Fruit fly (Drosophila melanogaster) whole organism, wandering third instar larva: ENCODE data around the gene CG33258.

ENCODE experiments used
- Abd-B ChIP-seq: fragments of >200 bp; optimal IDR thresholded peaks from 2 replicates; lab custom pipeline; 2017; ENCODE audit warnings: missing biosample characterization, missing genetic modification characterization
- CG32264 ChIP-seq: fragments of 200-800 bp; sonication (Bioruptor generic); optimal IDR thresholded peaks from 2 replicates; lab custom pipeline; 2016; ENCODE audit warnings: missing biosample characterization, missing genetic modification characterization
- CG9705 ChIP-seq: fragments of 200-800 bp; sonication (Bioruptor generic); optimal IDR thresholded peaks from 2 replicates; lab custom pipeline; 2018; ENCODE audit warnings: missing biosample characterization, mild to moderate bottlenecking, missing genetic modification characterization
- CrebA ChIP-seq: fragments of 200-800 bp; sonication (Bioruptor generic); optimal IDR thresholded peaks from 2 replicates; lab custom pipeline; 2016; ENCODE audit warnings: missing biosample characterization, mild to moderate bottlenecking, missing genetic modification characterization, borderline replicate concordance
- Dfd ChIP-seq: fragments of >200 bp; optimal IDR thresholded peaks from 2 replicates; lab custom pipeline; 2017; ENCODE audit warnings: missing biosample characterization, missing genetic modification characterization
- Dif ChIP-seq: fragments of 200-275, 200-300 bp; sonication (Bioruptor generic); optimal IDR thresholded peaks from 2 replicates; lab custom pipeline; 2018; ENCODE audit warnings: missing biosample characterization, missing genetic modification characterization; ENCODE audit not compliant: partially characterized antibody
- GATAd ChIP-seq: sonication (Bioruptor generic); optimal IDR thresholded peaks from 2 replicates; lab custom pipeline; 2016; ENCODE audit warnings: missing biosample characterization, missing genetic modification characterization
- HLH106 ChIP-seq: fragments of 200-800 bp; optimal IDR thresholded peaks from 3 replicates; lab custom pipeline; 2019; ENCODE audit warnings: missing biosample characterization, mild to moderate bottlenecking, missing genetic modification characterization, moderate library complexity
- Hnf4 ChIP-seq: fragments of 200-800 bp; sonication (Bioruptor generic); optimal IDR thresholded peaks from 2 replicates; lab custom pipeline; 2016; ENCODE audit warnings: missing biosample characterization, mild to moderate bottlenecking, missing genetic modification characterization
- Hr78 ChIP-seq: fragments of >200 bp; optimal IDR thresholded peaks from 2 replicates; lab custom pipeline; 2017; ENCODE audit warnings: missing biosample characterization, missing genetic modification characterization
- Hr83 ChIP-seq: fragments of 200-300 bp; sonication (Bioruptor generic); optimal IDR thresholded peaks from 2 replicates; lab custom pipeline; 2016; ENCODE audit warnings: missing biosample characterization, mild to moderate bottlenecking, missing genetic modification characterization, moderate library complexity; ENCODE audit not compliant: poor library complexity, severe bottlenecking
- Jra ChIP-seq: sonication (Bioruptor generic); optimal IDR thresholded peaks from 2 replicates; lab custom pipeline; 2016; ENCODE audit warnings: missing biosample characterization, missing genetic modification characterization
- Mio ChIP-seq: sonication (Bioruptor generic); optimal IDR thresholded peaks from 2 replicates; lab custom pipeline; 2016; ENCODE audit warnings: missing biosample characterization, missing genetic modification characterization
- Myc ChIP-seq: fragments of >200 bp; optimal IDR thresholded peaks from 2 replicates; lab custom pipeline; 2017
- N ChIP-seq: fragments of >200 bp; optimal IDR thresholded peaks from 2 replicates; lab custom pipeline; 2018; ENCODE audit warnings: missing biosample characterization, missing external identifiers, missing genetic modification characterization
- OdsH ChIP-seq: fragments of 200-800 bp; sonication (Bioruptor generic); optimal IDR thresholded peaks from 2 replicates; lab custom pipeline; 2016; ENCODE audit warnings: missing biosample characterization, mild to moderate bottlenecking, missing genetic modification characterization
- Rel ChIP-seq, 2 experiments: fragments of 200-800 bp; sonication (Bioruptor generic) in 1 of 2; optimal IDR thresholded peaks; 2 replicates in 1 of 2; 3 replicates in 1 of 2; lab custom pipeline; 2016 to 2019; ENCODE audit warnings: mild to moderate bottlenecking in 2 of 2, missing biosample characterization in 2 of 2, missing genetic modification characterization in 2 of 2, moderate library complexity in 1 of 2
- Sp1 ChIP-seq: fragments of 200-800 bp; sonication (Bioruptor generic); optimal IDR thresholded peaks from 3 replicates; lab custom pipeline; 2019; ENCODE audit warnings: missing biosample characterization, mild to moderate bottlenecking, missing genetic modification characterization, moderate library complexity
- Vsx2 ChIP-seq: fragments of 200-300, 225-300 bp; sonication (Bioruptor generic); optimal IDR thresholded peaks from 2 replicates; lab custom pipeline; 2018; ENCODE audit warnings: missing biosample characterization, missing genetic modification characterization; ENCODE audit not compliant: partially characterized antibody
- br ChIP-seq: fragments of 200-800 bp; sonication (Bioruptor generic); optimal IDR thresholded peaks from 2 replicates; lab custom pipeline; 2016; ENCODE audit warnings: missing biosample characterization, missing genetic modification characterization
- brk ChIP-seq: fragments of 200-800 bp; sonication (Bioruptor generic); optimal IDR thresholded peaks from 2 replicates; lab custom pipeline; 2016; ENCODE audit warnings: missing biosample characterization, mild to moderate bottlenecking, missing genetic modification characterization
- dl ChIP-seq, 2 experiments: fragments of 175-275, 200-275 bp in 1 of 2; fragments of 200-275 bp in 1 of 2; sonication (Bioruptor generic); optimal IDR thresholded peaks; lab custom pipeline; 2018; ENCODE audit warnings: mild to moderate bottlenecking in 2 of 2, missing biosample characterization in 2 of 2, missing genetic modification characterization in 2 of 2, moderate library complexity in 2 of 2; ENCODE audit not compliant: partially characterized antibody in 2 of 2, insufficient read depth in 1 of 2
- dmrt93B ChIP-seq: fragments of 200-800 bp; sonication (Bioruptor generic); optimal IDR thresholded peaks from 2 replicates; lab custom pipeline; 2018; ENCODE audit warnings: missing biosample characterization, mild to moderate bottlenecking, missing genetic modification characterization
- dsf ChIP-seq: sonication (Bioruptor generic); optimal IDR thresholded peaks from 2 replicates; lab custom pipeline; 2016; ENCODE audit warnings: missing biosample characterization, missing genetic modification characterization, borderline replicate concordance
- ey ChIP-seq: fragments of 200-800 bp; sonication (Bioruptor generic); optimal IDR thresholded peaks from 2 replicates; lab custom pipeline; 2016; ENCODE audit warnings: missing biosample characterization, missing genetic modification characterization
- foxo ChIP-seq, 2 experiments: fragments of 200-800 bp; sonication (Bioruptor generic); optimal IDR thresholded peaks; 2 replicates in 1 of 2; 3 replicates in 1 of 2; lab custom pipeline; 2016 to 2017; ENCODE audit warnings: missing biosample characterization in 2 of 2, missing genetic modification characterization in 2 of 2
- fru ChIP-seq: fragments of 200-800 bp; sonication (Bioruptor generic); optimal IDR thresholded peaks from 3 replicates; lab custom pipeline; 2016; ENCODE audit warnings: missing biosample characterization, mild to moderate bottlenecking, missing genetic modification characterization
- h ChIP-seq: fragments of 200-800 bp; sonication (Bioruptor generic); optimal IDR thresholded peaks from 3 replicates; lab custom pipeline; 2016; ENCODE audit warnings: missing biosample characterization, mild to moderate bottlenecking, missing genetic modification characterization
- jim ChIP-seq: fragments of 175-275, 200-325 bp; sonication (Bioruptor generic); optimal IDR thresholded peaks from 2 replicates; lab custom pipeline; 2016; ENCODE audit warnings: missing biosample characterization, mild to moderate bottlenecking, missing genetic modification characterization
- lola ChIP-seq: fragments of >200 bp; optimal IDR thresholded peaks from 2 replicates; lab custom pipeline; 2017; ENCODE audit warnings: missing biosample characterization, missing genetic modification characterization
- pan ChIP-seq: fragments of >200 bp; optimal IDR thresholded peaks from 2 replicates; lab custom pipeline; 2017
- psq ChIP-seq: fragments of 200-800 bp; sonication (Bioruptor generic); optimal IDR thresholded peaks from 3 replicates; lab custom pipeline; 2017; ENCODE audit warnings: missing biosample characterization, mild to moderate bottlenecking, missing genetic modification characterization, moderate library complexity
- rgr ChIP-seq: fragments of 200-800 bp; sonication (Bioruptor generic); optimal IDR thresholded peaks from 3 replicates; lab custom pipeline; 2016; ENCODE audit warnings: missing biosample characterization, mild to moderate bottlenecking, missing genetic modification characterization
- sage ChIP-seq: fragments of 200-800 bp; sonication (Bioruptor generic); optimal IDR thresholded peaks from 2 replicates; lab custom pipeline; 2016; ENCODE audit warnings: missing biosample characterization, mild to moderate bottlenecking, missing genetic modification characterization
- sv ChIP-seq: fragments of 200-800 bp; sonication (Bioruptor generic); optimal IDR thresholded peaks from 3 replicates; lab custom pipeline; 2016; ENCODE audit warnings: missing biosample characterization, missing genetic modification characterization
- tai ChIP-seq: sonication (Bioruptor generic); optimal IDR thresholded peaks from 2 replicates; lab custom pipeline; 2016; ENCODE audit warnings: missing biosample characterization, missing genetic modification characterization
- usp ChIP-seq: fragments of >200 bp; optimal IDR thresholded peaks from 2 replicates; lab custom pipeline; 2017; ENCODE audit warnings: missing biosample characterization, missing genetic modification characterization
- woc ChIP-seq: sonication (Bioruptor generic); optimal IDR thresholded peaks from 2 replicates; lab custom pipeline; 2016; ENCODE audit warnings: missing biosample characterization, mild to moderate bottlenecking, missing genetic modification characterization

Gene CG33258

DNA sequence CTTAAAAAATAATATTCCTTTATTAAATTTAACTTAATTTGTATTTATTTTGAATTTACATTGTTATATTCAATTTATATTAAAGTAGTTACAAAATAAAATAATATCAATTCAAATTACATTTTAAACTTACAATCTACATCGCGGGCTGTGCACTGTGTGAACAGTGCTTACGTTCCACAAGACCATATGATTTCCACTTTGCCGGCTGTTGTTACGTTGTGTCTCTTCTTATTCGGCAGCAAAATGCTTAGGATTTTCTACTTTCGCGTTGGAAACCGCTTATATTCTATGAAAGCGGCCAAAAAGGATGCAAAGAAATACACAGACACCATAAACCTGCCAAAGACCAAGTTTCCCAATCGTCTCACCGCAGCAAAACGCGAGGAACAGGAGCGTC lies 17.7 kb downstream of the CG33258 start, which contains the start of gene IleRS-m:
IleRS-m (plus strand) TSS at position 222 of the 400 bp plus-strand sequence.
- TF ChIP-seq psq (GFP tag; lab: Kevin White, UChicago) (no peak), br (GFP tag; lab: Kevin White, UChicago) (no peak), Jra (no peak), jim (GFP tag; lab: Kevin White, UChicago) (no peak), Hr78 (GFP tag; lab: Kevin White, UChicago) (no peak), Hr83 (GFP tag; lab: Kevin White, UChicago) (no peak), Myc (peak; percentile 51), Vsx2 (no peak), h (GFP tag; lab: Kevin White, UChicago) (no peak)

DNA sequence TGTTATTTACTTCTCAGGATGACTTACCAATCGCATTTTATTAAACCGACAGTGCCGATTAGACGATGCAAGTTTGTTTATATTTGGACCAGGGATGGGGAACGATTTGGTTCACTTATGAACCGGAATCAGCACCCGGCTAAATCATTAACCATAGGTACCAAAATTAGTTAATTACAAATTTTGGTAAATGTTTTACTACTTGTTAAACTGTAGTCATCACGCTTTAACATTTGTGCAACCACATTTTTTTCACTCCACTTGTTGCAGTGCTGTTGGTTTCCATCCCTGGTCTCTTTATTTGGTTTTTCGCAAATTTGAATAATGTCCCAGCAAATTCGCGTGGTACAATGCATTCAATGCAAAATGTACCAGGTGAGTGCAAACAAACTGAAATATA lies 23.2 kb downstream of the CG33258 start, which contains the start of the genes IntS9 and CG43295:
IntS9 (minus strand) TSS at position 100 of the 400 bp plus-strand sequence.
CG43295 (plus strand) TSS at position 325 of the 400 bp plus-strand sequence.
- TF ChIP-seq Rel (GFP tag; optimal IDR thresholded peaks at IDR 0.05; lab: Kevin White, UChicago) (no peak), Rel (tag; optimal IDR thresholded peaks at IDR 0.05; lab: Kevin White, UChicago) (no peak), rgr (GFP tag; lab: Kevin White, UChicago) (no peak), dsf (no peak), GATAd (peak; percentile 84), Dfd (no peak), OdsH (peak; percentile 89), Mio (peak; percentile 32), Hr78 (GFP tag; lab: Kevin White, UChicago) (no peak), woc (GFP tag; lab: Kevin White, UChicago) (no peak), Dif (GFP tag; lab: Kevin White, UChicago) (no peak), sv (GFP tag; lab: Kevin White, UChicago) (peak; percentile 88), N (GFP tag; lab: Kevin White, UChicago) (no peak), ey (GFP tag; lab: Kevin White, UChicago) (peak; percentile 92), CG9705 (GFP tag; lab: Kevin White, UChicago) (no peak), jim (GFP tag; lab: Kevin White, UChicago) (no peak), brk (GFP tag; lab: Kevin White, UChicago) (no peak), Myc (peak; percentile 57), lola (GFP tag; lab: Kevin White, UChicago) (no peak), fru (GFP tag; lab: Kevin White, UChicago) (no peak), Abd-B (no peak), tai (GFP tag; lab: Kevin White, UChicago) (no peak), pan (no peak), h (GFP tag; lab: Kevin White, UChicago) (no peak), foxo (GFP tag; optimal IDR thresholded peaks at IDR 0.05; lab: Kevin White, UChicago) (peak; percentile 66 to 94), br (GFP tag; lab: Kevin White, UChicago) (peak; percentile 91), HLH106 (peak; percentile 79), CG32264 (GFP tag; lab: Kevin White, UChicago) (peak; percentile 40), psq (GFP tag; lab: Kevin White, UChicago) (peak; percentile 74), Hr83 (GFP tag; lab: Kevin White, UChicago) (peak; percentile 70), dl (GFP tag; optimal IDR thresholded peaks at IDR 0.05; lab: Kevin White, UChicago; ENCODE audit: insufficient read depth in 1 of 2, partially characterized antibody in 2 of 2) (no peak), Vsx2 (no peak), CrebA (no peak), Sp1 (GFP tag; lab: Kevin White, UChicago) (no peak), usp (GFP tag; lab: Kevin White, UChicago) (no peak), sage (GFP tag; lab: Kevin White, UChicago) (no peak), Hnf4 (GFP tag; lab: Kevin White, UChicago) (no peak), dmrt93B (GFP tag; lab: Kevin White, UChicago) (no peak), Jra (no peak)
